Worm (Caenorhabditis elegans) whole organism, L4 larva: Measurements from ENCODE around the gene W08F4.1.

Experiments
- egl-27 ChIP-seq: sonication (generic microtip); optimal IDR thresholded peaks from 3 replicates; lab custom pipeline; 2017; ENCODE audit warnings: missing biosample characterization, missing genetic modification reagents, missing genetic modification characterization
- lin-13 ChIP-seq: fragments of 150-350 bp; optimal IDR thresholded peaks from 2 replicates; lab custom pipeline; 2014; ENCODE audit warnings: missing biosample characterization, missing genetic modification reagents, missing genetic modification characterization
- lin-29 ChIP-seq: fragments of 200-800 bp; sonication (Bioruptor generic); IDR thresholded peaks from 2 replicates; pipeline ENCODE4 v1.3.6; 2022; ENCODE audit warnings: missing genetic modification reagents, missing genetic modification characterization, missing compliant biosample characterization
- mdl-1 ChIP-seq, 2 experiments: fragments of 150-350 bp in 1 of 2; sonication (generic microtip) in 1 of 2; optimal IDR thresholded peaks; 2 replicates each; lab custom pipeline; 2014 to 2017; ENCODE audit warnings: missing biosample characterization in 2 of 2, missing genetic modification characterization in 2 of 2
- nhr-10 ChIP-seq: fragments of 150-350 bp; optimal IDR thresholded peaks from 2 replicates; lab custom pipeline; 2014; ENCODE audit warnings: missing biosample characterization, missing genetic modification characterization
- nhr-11 ChIP-seq: fragments of 150-350 bp; optimal IDR thresholded peaks from 2 replicates; lab custom pipeline; 2014; ENCODE audit warnings: missing biosample characterization, missing genetic modification characterization
- nhr-111 ChIP-seq: fragments of 200-800 bp; sonication (Bioruptor generic); optimal IDR thresholded peaks from 2 replicates; lab custom pipeline; 2018; ENCODE audit warnings: mild to moderate bottlenecking, missing genetic modification characterization, missing compliant biosample characterization
- nhr-25 ChIP-seq: sonication (generic microtip); optimal IDR thresholded peaks from 2 replicates; lab custom pipeline; 2017; ENCODE audit warnings: missing genetic modification characterization, mild to moderate bottlenecking, missing compliant biosample characterization, antibody characterized with exemption, moderate library complexity, borderline replicate concordance; ENCODE audit not compliant: insufficient read depth
- nhr-28 ChIP-seq: fragments of 150-350 bp; optimal IDR thresholded peaks from 2 replicates; lab custom pipeline; 2014; ENCODE audit warnings: missing biosample characterization, missing genetic modification characterization
- nhr-42 ChIP-seq: fragments of 200-800 bp; sonication (Bioruptor generic); IDR thresholded peaks from 2 replicates; pipeline ENCODE4 v1.3.6; 2022; ENCODE audit warnings: missing genetic modification characterization, missing compliant biosample characterization
- spr-1 ChIP-seq: sonication (generic microtip); optimal IDR thresholded peaks from 2 replicates; lab custom pipeline; 2016; ENCODE audit warnings: mild to moderate bottlenecking, missing genetic modification characterization, missing compliant biosample characterization
- zip-2 ChIP-seq: fragments of 150-350 bp; optimal IDR thresholded peaks from 2 replicates; lab custom pipeline; 2014; ENCODE audit warnings: missing biosample characterization, missing genetic modification characterization
- ztf-11 ChIP-seq: fragments of 150-350 bp; optimal IDR thresholded peaks from 2 replicates; lab custom pipeline; 2014; ENCODE audit warnings: missing biosample characterization, missing genetic modification characterization

DNA sequence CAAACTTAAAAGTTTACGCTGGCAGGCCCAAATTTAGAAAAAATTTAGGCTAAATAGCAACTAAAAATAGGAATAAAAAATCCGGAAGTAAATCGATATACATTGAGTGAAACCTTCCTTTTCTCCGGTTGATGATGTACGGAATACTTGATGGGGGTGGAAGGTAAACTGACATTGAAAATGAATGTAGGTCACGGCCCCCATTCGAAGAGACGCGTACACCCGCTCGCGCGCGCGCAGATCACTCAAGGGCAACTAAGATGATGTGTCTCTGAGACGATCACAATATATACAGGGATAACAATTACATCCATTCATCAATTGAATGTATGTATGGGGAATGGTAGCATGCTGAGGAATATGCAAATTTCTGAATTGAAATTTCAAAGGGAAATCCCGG, 19.3 kb upstream of the W08F4.1 start:
- no peak for TF ChIP-seq spr-1 (tag; lab: Kevin White, UChicago)
- no peak for TF ChIP-seq nhr-10 (tag; lab: Kevin White, UChicago)
- TF ChIP-seq mdl-1 (tag; optimal IDR thresholded peaks at IDR 0.05; lab: Kevin White, UChicago): no peak
- no peak for TF ChIP-seq egl-27 (tag; lab: Kevin White, UChicago)
- no peak for TF ChIP-seq nhr-28 (tag; lab: Kevin White, UChicago)
- TF ChIP-seq nhr-111 (GFP tag; lab: Kevin White, UChicago): no peak
- no peak for TF ChIP-seq nhr-25
- no peak for TF ChIP-seq nhr-11
- no peak for TF ChIP-seq lin-29 (GFP tag; lab: Robert Waterston, UW)
- TF ChIP-seq zip-2: no peak
- no peak for TF ChIP-seq nhr-42 (GFP tag; lab: Robert Waterston, UW)
- no peak for TF ChIP-seq ztf-11 (tag; lab: Kevin White, UChicago)
- no peak for TF ChIP-seq lin-13 (GFP tag; lab: Kevin White, UChicago)
